Fruit fly (Drosophila melanogaster): Measurements from ENCODE around the gene MED30.

Gene MED30

DNA sequence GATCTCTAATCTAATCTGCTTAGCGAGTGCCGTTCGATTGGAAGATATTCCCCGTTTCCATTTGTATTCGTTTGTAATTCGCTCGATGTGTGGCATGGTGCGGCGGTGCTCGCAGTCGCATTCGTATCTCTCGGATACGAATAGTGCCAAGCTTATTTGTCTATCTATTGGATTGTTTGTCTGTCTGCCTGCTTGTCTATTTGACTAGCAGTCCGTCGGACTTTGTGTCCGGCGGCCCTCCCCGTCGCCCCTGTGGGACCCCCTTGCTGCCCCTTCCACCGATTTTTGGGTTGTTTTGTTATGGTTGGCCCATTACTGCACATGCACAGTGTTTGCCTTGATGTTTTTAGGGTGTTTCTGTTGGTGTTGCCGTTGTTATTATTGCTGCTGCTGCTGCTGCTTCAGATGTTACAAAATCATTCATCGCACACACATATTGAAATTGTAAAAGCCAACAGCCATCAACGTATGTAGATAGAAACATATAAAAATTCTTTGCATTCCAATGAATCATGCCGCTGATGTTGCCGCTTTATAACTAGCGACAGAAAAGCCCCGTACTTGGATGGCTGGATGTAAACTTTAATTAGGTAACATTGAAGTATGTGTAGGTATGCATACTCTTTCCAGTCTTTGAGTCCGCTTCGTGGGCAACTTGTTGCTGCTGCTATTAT is 39.0 kb downstream of the MED30 start (continued):
- TF ChIP-seq zfh1 (GFP tag; IDR thresholded peaks at IDR 0.05): peak; percentile 75
- no peak for TF ChIP-seq Xbp1 (GFP tag; optimal IDR thresholded peaks at IDR 0.05)
- TF ChIP-seq sc (optimal IDR thresholded peaks at IDR 0.05): no peak
- TF ChIP-seq sc (GFP tag; optimal IDR thresholded peaks at IDR 0.05): no peak
- no peak for TF ChIP-seq CG18262 (tag; optimal IDR thresholded peaks at IDR 0.05)
- TF ChIP-seq tap (tag; optimal IDR thresholded peaks at IDR 0.05): no peak
- no peak for TF ChIP-seq Mad (GFP tag; optimal IDR thresholded peaks at IDR 0.05)
- no peak for TF ChIP-seq klu (GFP tag; IDR thresholded peaks at IDR 0.05)
- no peak for TF ChIP-seq CG12219 (GFP tag; optimal IDR thresholded peaks at IDR 0.05)
- TF ChIP-seq CG13296 (GFP tag; optimal IDR thresholded peaks at IDR 0.05): no peak
- TF ChIP-seq seq (GFP tag; IDR thresholded peaks at IDR 0.05): peak; percentile 26; the same call in 1 of the 2 replicates
- TF ChIP-seq tin (GFP tag; optimal IDR thresholded peaks at IDR 0.05): no peak
- no peak for TF ChIP-seq CG4820 (GFP tag; optimal IDR thresholded peaks at IDR 0.05)
- TF ChIP-seq Ravus (GFP tag; IDR thresholded peaks at IDR 0.05): no peak
- TF ChIP-seq CG12769 (tag; optimal IDR thresholded peaks at IDR 0.05): peak; percentile 93
- TF ChIP-seq bbx (GFP tag; IDR thresholded peaks at IDR 0.05; ENCODE audit: partially characterized antibody): peak; percentile 46; the same call in 1 of the 2 replicates
- TF ChIP-seq slou (GFP tag; optimal IDR thresholded peaks at IDR 0.05): no peak
- TF ChIP-seq Abd-B (GFP tag; optimal IDR thresholded peaks at IDR 0.05): no peak
- TF ChIP-seq CG15011 (GFP tag; optimal IDR thresholded peaks at IDR 0.05): no peak
- TF ChIP-seq wor (GFP tag; IDR thresholded peaks at IDR 0.05): no peak
- no peak for TF ChIP-seq CG7963 (GFP tag; IDR thresholded peaks at IDR 0.05; ENCODE audit: partially characterized antibody)
- no peak for TF ChIP-seq CG5245 (GFP tag; optimal IDR thresholded peaks at IDR 0.05)
- TF ChIP-seq sr (GFP tag; IDR thresholded peaks at IDR 0.05): peak; percentile 53; the same call in 2 of the 3 replicates
- peak; percentile 43 for TF ChIP-seq CG2202 (tag; optimal IDR thresholded peaks at IDR 0.05)
- TF ChIP-seq Mes4 (GFP tag; optimal IDR thresholded peaks at IDR 0.05): no peak
- TF ChIP-seq eve (GFP tag; optimal IDR thresholded peaks at IDR 0.05): no peak
- TF ChIP-seq CG16863 (GFP tag; optimal IDR thresholded peaks at IDR 0.05): no peak
- 0 out of 2 replicates have a peak, but pooled peaks have one; percentile 40 for TF ChIP-seq Bgb (GFP tag; IDR thresholded peaks at IDR 0.05; ENCODE audit: partially characterized antibody)
- TF ChIP-seq BEAF-32 (GFP tag; optimal IDR thresholded peaks at IDR 0.05): no peak
- TF ChIP-seq CG11695 (GFP tag; IDR thresholded peaks at IDR 0.05): peak; percentile 47; the same call in 1 of the 3 replicates
- TF ChIP-seq Ptx1 (GFP tag; IDR thresholded peaks at IDR 0.05): no peak
- no peak for TF ChIP-seq ab (GFP tag; optimal IDR thresholded peaks at IDR 0.05)
- TF ChIP-seq Tbp (GFP tag; optimal IDR thresholded peaks at IDR 0.05): no peak
- no peak for TF ChIP-seq Dfd (GFP tag; optimal IDR thresholded peaks at IDR 0.05)
- TF ChIP-seq CG17568 (GFP tag; optimal IDR thresholded peaks at IDR 0.05): peak; percentile 36
- no peak for TF ChIP-seq CG14860 (GFP tag; IDR thresholded peaks at IDR 0.05; ENCODE audit: partially characterized antibody)
- no peak; the same call in 1 of the 2 replicates for TF ChIP-seq peb (GFP tag; IDR thresholded peaks at IDR 0.05)
- no peak for TF ChIP-seq crp (GFP tag; optimal IDR thresholded peaks at IDR 0.05)
- no peak for TF ChIP-seq CG17186 (GFP tag; optimal IDR thresholded peaks at IDR 0.05)
- TF ChIP-seq CG13123 (GFP tag; optimal IDR thresholded peaks at IDR 0.05): peak; percentile 9
- no peak for TF ChIP-seq sima (GFP tag; optimal IDR thresholded peaks at IDR 0.05)
- no peak for TF ChIP-seq tio (GFP tag; optimal IDR thresholded peaks at IDR 0.05)
- TF ChIP-seq CG8924 (tag; optimal IDR thresholded peaks at IDR 0.05): no peak
- TF ChIP-seq CG4707 (GFP tag; optimal IDR thresholded peaks at IDR 0.05): peak; percentile 46
- no peak for TF ChIP-seq eyg (GFP tag; optimal IDR thresholded peaks at IDR 0.05)
- TF ChIP-seq Rx (GFP tag; IDR thresholded peaks at IDR 0.05): no peak
- peak; percentile 78 for TF ChIP-seq stc (GFP tag; IDR thresholded peaks at IDR 0.05)
- TF ChIP-seq hb (GFP tag; IDR thresholded peaks at IDR 0.05; ENCODE audit: partially characterized antibody): no peak
- no peak for TF ChIP-seq en (GFP tag; optimal IDR thresholded peaks at IDR 0.05)
- peak; percentile 51 for TF ChIP-seq gsb-n (tag; optimal IDR thresholded peaks at IDR 0.05)

Data from whole organism, embryonic.